Fruit fly (Drosophila melanogaster) S2 (cell line): Measurements from ENCODE around the gene C1GalTA.

Experiments
- CG8478 ChIP-seq: fragments of >200 bp; optimal IDR thresholded peaks from 2 replicates; lab custom pipeline; 2018
- CTCF ChIP-seq, 2 experiments: fragments of >200 bp; optimal IDR thresholded peaks; 2 replicates each; lab custom pipeline; 2018

DNA sequence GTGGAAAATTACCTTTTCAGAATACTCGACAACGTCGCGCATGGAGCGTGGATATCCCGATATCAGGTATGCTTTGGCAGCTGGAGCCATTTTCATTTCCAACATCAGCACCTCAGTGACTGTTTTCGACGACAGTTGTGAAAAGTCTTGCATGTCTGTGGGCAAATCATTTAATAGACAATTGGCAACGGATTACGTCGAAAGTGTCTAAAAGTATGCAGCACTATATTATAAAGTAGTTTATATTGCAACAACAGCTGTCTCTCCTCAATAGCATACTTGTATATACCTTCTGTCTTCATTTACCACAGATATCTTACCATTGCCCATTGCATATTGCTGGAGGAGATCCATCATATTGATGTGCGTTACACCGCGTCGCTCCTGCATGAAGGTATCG is 21.9 kb upstream of the C1GalTA start:
- no peak for TF ChIP-seq CG8478 (lab: Kevin White, UChicago)
- no peak for TF ChIP-seq CTCF (optimal IDR thresholded peaks at IDR 0.05; lab: Kevin White, UChicago)
